Fruit fly (Drosophila melanogaster): ENCODE measurements around the gene Hip14.
A peak's percentile ranks its signal among the peaks of the same experiment; 100 is the strongest.

Gene Hip14

dm6 chr3L:16019144-16020006, 31.3 kb downstream of the Hip14 start (continued):
- TF ChIP-seq CG6808 (GFP tag; optimal IDR thresholded peaks at IDR 0.05) (peak; percentile 12), CG31627 (GFP tag; optimal IDR thresholded peaks at IDR 0.05) (peak; percentile 41), svp (GFP tag) (peak; percentile 89), Sox14 (GFP tag; optimal IDR thresholded peaks at IDR 0.05) (peak; percentile 51), CG6276 (GFP tag; optimal IDR thresholded peaks at IDR 0.05) (peak; percentile 13), salr (GFP tag; optimal IDR thresholded peaks at IDR 0.05) (peak in 1 of 2 experiments; percentile 44), CG4318 (GFP tag; optimal IDR thresholded peaks at IDR 0.05) (peak; percentile 21), Met (GFP tag; optimal IDR thresholded peaks at IDR 0.05) (peak; percentile 61), OdsH (GFP tag; optimal IDR thresholded peaks at IDR 0.05) (peak; percentile 39), CG8319 (GFP tag; optimal IDR thresholded peaks at IDR 0.05) (peak; percentile 82), CG3919 (GFP tag; optimal IDR thresholded peaks at IDR 0.05) (peak; percentile 55), CG6792 (GFP tag; optimal IDR thresholded peaks at IDR 0.05) (peak; percentile 9), CG10631 (GFP tag; optimal IDR thresholded peaks at IDR 0.05) (peak; percentile 4)

dm6 chr3L:16021064-16021683, 33.1 kb downstream of the Hip14 start:
- TF ChIP-seq esn (GFP tag; optimal IDR thresholded peaks at IDR 0.05) (peak; percentile 64), Sox15 (GFP tag; optimal IDR thresholded peaks at IDR 0.05) (peak; percentile 0), Eip75B (GFP tag; optimal IDR thresholded peaks at IDR 0.05) (peak; percentile 48), CG8119 (GFP tag; IDR thresholded peaks at IDR 0.05) (peak; percentile 48; the same call in 1 of the 3 replicates), Sox14 (GFP tag; optimal IDR thresholded peaks at IDR 0.05) (peak; percentile 42), Eip78C (GFP tag) (peak; percentile 82), fkh (GFP tag; optimal IDR thresholded peaks at IDR 0.05) (no peak), spab (GFP tag; optimal IDR thresholded peaks at IDR 0.05) (peak; percentile 2), svp (GFP tag) (peak; percentile 71), CG8319 (GFP tag; optimal IDR thresholded peaks at IDR 0.05) (peak; percentile 31), vri (GFP tag; optimal IDR thresholded peaks at IDR 0.05) (peak; percentile 8), Met (GFP tag; optimal IDR thresholded peaks at IDR 0.05) (peak; percentile 50), CG6792 (GFP tag; optimal IDR thresholded peaks at IDR 0.05) (peak; percentile 48), CG6163 (GFP tag; IDR thresholded peaks at IDR 0.05) (peak; percentile 56; the same call in 2 of the 3 replicates), Blimp-1 (GFP tag; optimal IDR thresholded peaks at IDR 0.05) (no peak), CG11902 (GFP tag; optimal IDR thresholded peaks at IDR 0.05) (no peak), ss (GFP tag; optimal IDR thresholded peaks at IDR 0.05) (no peak), CG7368 (GFP tag; optimal IDR thresholded peaks at IDR 0.05) (peak; percentile 29), CG6854 (GFP tag; optimal IDR thresholded peaks at IDR 0.05) (no peak), CG11762 (GFP tag; optimal IDR thresholded peaks at IDR 0.05; ENCODE audit: insufficient read depth) (no peak), CG31627 (GFP tag; optimal IDR thresholded peaks at IDR 0.05) (peak; percentile 51), Hr4 (GFP tag; optimal IDR thresholded peaks at IDR 0.05) (peak; percentile 70), salr (GFP tag; optimal IDR thresholded peaks at IDR 0.05) (peak in 1 of 2 experiments; percentile 28), lz (GFP tag; optimal IDR thresholded peaks at IDR 0.05) (peak; percentile 35), CG9139 (GFP tag; optimal IDR thresholded peaks at IDR 0.05) (no peak), Gug (GFP tag; IDR thresholded peaks at IDR 0.05) (no peak), CG32006 (GFP tag; optimal IDR thresholded peaks at IDR 0.05) (peak; percentile 80), fd59A (GFP tag; optimal IDR thresholded peaks at IDR 0.05) (no peak), eg (GFP tag; IDR thresholded peaks at IDR 0.05) (peak; percentile 53; the same call in 2 of the 3 replicates), CG6276 (GFP tag; optimal IDR thresholded peaks at IDR 0.05) (peak; percentile 48), Lpt (GFP tag; optimal IDR thresholded peaks at IDR 0.05) (peak; percentile 20), Hr38 (GFP tag; optimal IDR thresholded peaks at IDR 0.05) (no peak), CG34406 (GFP tag; optimal IDR thresholded peaks at IDR 0.05) (peak; percentile 26), Ets21C (GFP tag; optimal IDR thresholded peaks at IDR 0.05) (no peak), CG1621 (tag; optimal IDR thresholded peaks at IDR 0.05) (peak; percentile 22), fd85E (GFP tag; optimal IDR thresholded peaks at IDR 0.05) (no peak), Sox102F (GFP tag; optimal IDR thresholded peaks at IDR 0.05) (peak; percentile 64), CG16779 (tag; optimal IDR thresholded peaks at IDR 0.05) (no peak), topi (GFP tag; optimal IDR thresholded peaks at IDR 0.05) (peak; percentile 43), CG8632 (GFP tag; optimal IDR thresholded peaks at IDR 0.05) (peak; percentile 25), CG3919 (GFP tag; optimal IDR thresholded peaks at IDR 0.05) (peak; percentile 60), acj6 (GFP tag; optimal IDR thresholded peaks at IDR 0.05) (peak; percentile 45)
